Fruit fly (Drosophila melanogaster) whole organism, pupa: Measurements from ENCODE around the gene 825-Oak.

Experiments
- CG13204 ChIP-seq: fragments of 200-800 bp; sonication (Bioruptor generic); optimal IDR thresholded peaks from 2 replicates; lab custom pipeline; 2018; ENCODE audit warnings: missing biosample characterization, mild to moderate bottlenecking, missing genetic modification characterization, moderate library complexity
- CG14655 ChIP-seq: fragments of 200-800 bp; sonication (Bioruptor generic); optimal IDR thresholded peaks from 3 replicates; lab custom pipeline; 2017; ENCODE audit warnings: mild to moderate bottlenecking, missing biosample characterization, missing genetic modification reagents, missing genetic modification characterization
- CG34367 ChIP-seq: fragments of 200-800 bp; sonication (Bioruptor generic); optimal IDR thresholded peaks from 2 replicates; lab custom pipeline; 2018; ENCODE audit warnings: missing biosample characterization, mild to moderate bottlenecking, missing genetic modification characterization
- CG8159 ChIP-seq: fragments of 200-800 bp; sonication (Bioruptor generic); optimal IDR thresholded peaks from 3 replicates; lab custom pipeline; 2018; ENCODE audit warnings: missing biosample characterization, mild to moderate bottlenecking, missing genetic modification characterization, moderate library complexity
- D1 ChIP-seq: fragments of 200-800 bp; sonication (Bioruptor generic); optimal IDR thresholded peaks from 2 replicates; lab custom pipeline; 2018; ENCODE audit warnings: missing biosample characterization, mild to moderate bottlenecking, missing genetic modification characterization, moderate library complexity
- EcR ChIP-seq: fragments of 200-800 bp; sonication (Bioruptor generic); optimal IDR thresholded peaks from 3 replicates; lab custom pipeline; 2019; ENCODE audit warnings: missing biosample characterization, missing genetic modification characterization, mild to moderate bottlenecking, moderate library complexity, missing genetic modification reagents
- Pif1A ChIP-seq: fragments of 200-800 bp; sonication (Bioruptor generic); optimal IDR thresholded peaks from 3 replicates; lab custom pipeline; 2016; ENCODE audit warnings: missing biosample characterization, missing genetic modification characterization
- gl ChIP-seq: fragments of 200-800 bp; sonication (Bioruptor generic); optimal IDR thresholded peaks from 2 replicates; lab custom pipeline; 2018; ENCODE audit warnings: missing biosample characterization, mild to moderate bottlenecking, missing genetic modification characterization

DNA sequence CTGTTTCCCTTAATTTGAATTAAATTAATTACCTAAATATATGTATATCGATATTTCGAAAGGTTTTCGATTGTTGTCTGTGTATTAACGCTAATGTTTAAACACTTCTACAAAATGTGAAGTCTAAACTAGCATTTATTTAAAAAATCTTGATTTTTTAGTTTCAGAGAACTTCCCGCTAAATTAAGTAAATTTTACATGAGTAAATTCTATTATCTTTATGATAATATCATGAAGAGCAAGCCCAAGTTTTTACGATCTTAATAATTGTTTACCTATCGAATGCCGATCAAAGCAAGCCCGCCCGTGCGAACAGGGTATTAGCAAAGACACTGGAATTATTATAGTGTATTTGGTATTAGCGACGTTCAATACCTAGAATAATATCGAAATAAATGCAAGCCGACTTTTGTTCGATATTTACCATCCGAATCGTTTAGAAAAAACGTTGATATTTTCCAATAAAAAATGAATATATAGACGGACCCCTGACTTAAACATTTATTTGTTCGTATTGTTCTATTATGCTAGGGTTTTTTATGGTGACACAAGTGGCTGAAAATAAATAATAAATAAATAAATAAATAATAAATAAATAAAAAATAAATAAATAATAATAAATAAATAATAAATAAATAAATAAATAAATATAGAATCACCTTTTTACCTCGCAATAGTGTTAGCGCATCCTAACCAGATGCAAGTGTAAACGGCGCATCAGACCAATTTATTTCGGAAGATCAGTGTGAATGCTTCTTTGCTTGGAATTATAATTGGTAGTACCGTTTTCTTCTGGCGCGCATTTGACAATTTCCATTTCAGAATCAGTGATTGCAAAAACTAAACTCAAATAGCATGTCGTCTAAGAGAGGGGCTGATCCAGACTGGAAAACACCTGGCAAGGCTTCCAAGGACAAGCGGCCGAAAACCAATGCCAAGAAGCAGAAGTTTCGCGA is 25.4 kb downstream of the 825-Oak start, which contains the start of the genes CG33062 and Chd3:
- TF ChIP-seq gl (tag; lab: Kevin White, UChicago): no peak
- no peak for TF ChIP-seq EcR (GFP tag; lab: Kevin White, UChicago)
- TF ChIP-seq Pif1A (GFP tag; lab: Kevin White, UChicago): no peak
- peak; percentile 29 for TF ChIP-seq CG8159 (tag; lab: Kevin White, UChicago)
- TF ChIP-seq CG13204 (GFP tag; lab: Kevin White, UChicago): no peak
- TF ChIP-seq CG34367 (tag; lab: Kevin White, UChicago): no peak
- peak; percentile 40 for TF ChIP-seq CG14655
- no peak for TF ChIP-seq D1 (tag; lab: Kevin White, UChicago)
